Worm (Caenorhabditis elegans) whole organism, L2 larva: ENCODE results near the gene C33F10.8.
A peak's percentile ranks its signal among the peaks of the same experiment; 100 is the strongest.

Source experiments
- F13H6.1 ChIP-seq: sonication (generic microtip); optimal IDR thresholded peaks from 2 replicates; lab custom pipeline; 2016; ENCODE audit warnings: missing genetic modification characterization, missing compliant biosample characterization
- R02D3.7 ChIP-seq: fragments of 150-350 bp; optimal IDR thresholded peaks from 2 replicates; lab custom pipeline; 2014; ENCODE audit warnings: missing biosample characterization, missing genetic modification characterization
- Y55F3AM.14 ChIP-seq: fragments of 200-800 bp; sonication (Bioruptor generic); optimal IDR thresholded peaks from 2 replicates; lab custom pipeline; 2018; ENCODE audit warnings: mild to moderate bottlenecking, missing genetic modification characterization, missing compliant biosample characterization
- ZK546.5 ChIP-seq: sonication (generic microtip); optimal IDR thresholded peaks from 2 replicates; lab custom pipeline; 2017; ENCODE audit warnings: missing biosample characterization, missing genetic modification characterization
- aly-2 ChIP-seq: fragments of 150-350 bp; optimal IDR thresholded peaks from 2 replicates; lab custom pipeline; 2014; ENCODE audit warnings: missing biosample characterization, missing genetic modification characterization
- ama-1 ChIP-seq: fragments of 150-350 bp; optimal IDR thresholded peaks from 2 replicates; lab custom pipeline; 2018; ENCODE audit warnings: inconsistent platforms
- blmp-1 ChIP-seq: sonication (generic microtip); optimal IDR thresholded peaks from 2 replicates; lab custom pipeline; 2017; ENCODE audit warnings: missing genetic modification characterization, mild to moderate bottlenecking, missing compliant biosample characterization, antibody characterized with exemption, moderate library complexity; ENCODE audit not compliant: insufficient read depth
- ceh-16 ChIP-seq: fragments of 150-350 bp; optimal IDR thresholded peaks from 2 replicates; lab custom pipeline; 2014; ENCODE audit warnings: missing biosample characterization, missing genetic modification characterization
- ceh-82 ChIP-seq: fragments of 150-350 bp; optimal IDR thresholded peaks from 2 replicates; lab custom pipeline; 2014; ENCODE audit warnings: missing biosample characterization, missing genetic modification characterization
- crh-2 ChIP-seq: sonication (generic microtip); optimal IDR thresholded peaks from 2 replicates; lab custom pipeline; 2017; ENCODE audit warnings: missing biosample characterization, missing genetic modification characterization
- dmd-4 ChIP-seq: sonication (generic microtip); optimal IDR thresholded peaks from 2 replicates; lab custom pipeline; 2017; ENCODE audit warnings: missing biosample characterization, missing genetic modification characterization
- elt-1 ChIP-seq: fragments of 150-350 bp; optimal IDR thresholded peaks from 2 replicates; lab custom pipeline; 2014; ENCODE audit warnings: missing biosample characterization, missing genetic modification characterization
- fos-1 ChIP-seq: fragments of 150-350 bp; optimal IDR thresholded peaks from 2 replicates; lab custom pipeline; 2014; ENCODE audit warnings: missing biosample characterization, missing genetic modification characterization
- lin-11 ChIP-seq: fragments of 150-350 bp; sonication (generic microtip); optimal IDR thresholded peaks from 2 replicates; lab custom pipeline; 2014; ENCODE audit warnings: missing biosample characterization, missing genetic modification characterization, inconsistent platforms, mixed read lengths
- lin-13 ChIP-seq: fragments of 150-350 bp; optimal IDR thresholded peaks from 2 replicates; lab custom pipeline; 2014; ENCODE audit warnings: missing biosample characterization, missing genetic modification reagents, missing genetic modification characterization
- lsy-2 ChIP-seq, 2 experiments: fragments of 150-350 bp in 1 of 2; sonication (generic microtip) in 1 of 2; optimal IDR thresholded peaks; 2 replicates each; lab custom pipeline; 2014 to 2017; ENCODE audit warnings: missing biosample characterization in 2 of 2, missing genetic modification characterization in 2 of 2
- mab-5 ChIP-seq: fragments of 150-350 bp; optimal IDR thresholded peaks from 2 replicates; lab custom pipeline; 2014; ENCODE audit warnings: missing biosample characterization, missing genetic modification characterization
- mbf-1 ChIP-seq: sonication (generic microtip); optimal IDR thresholded peaks from 2 replicates; lab custom pipeline; 2017; ENCODE audit warnings: missing biosample characterization, missing genetic modification characterization
- mdl-1 ChIP-seq, 2 experiments: fragments of 150-350 bp in 1 of 2; sonication (generic microtip) in 1 of 2; optimal IDR thresholded peaks; 2 replicates each; lab custom pipeline; 2017; ENCODE audit warnings: missing biosample characterization in 2 of 2, missing genetic modification characterization in 2 of 2
- nhr-10 ChIP-seq: sonication (generic microtip); optimal IDR thresholded peaks from 2 replicates; lab custom pipeline; 2017; ENCODE audit warnings: missing biosample characterization, missing genetic modification characterization
- nhr-12 ChIP-seq: fragments of 150-350 bp; optimal IDR thresholded peaks from 2 replicates; lab custom pipeline; 2014; ENCODE audit warnings: missing biosample characterization, missing genetic modification characterization
- nhr-129 ChIP-seq: fragments of 150-350 bp; optimal IDR thresholded peaks from 2 replicates; lab custom pipeline; 2014; ENCODE audit warnings: missing biosample characterization, missing genetic modification characterization
- nhr-21 ChIP-seq: fragments of 150-350 bp; optimal IDR thresholded peaks from 2 replicates; lab custom pipeline; 2014; ENCODE audit warnings: missing biosample characterization, missing genetic modification characterization
- nhr-23 ChIP-seq: fragments of 150-350 bp; optimal IDR thresholded peaks from 2 replicates; lab custom pipeline; 2014; ENCODE audit warnings: missing biosample characterization, missing genetic modification reagents, missing genetic modification characterization
- nhr-25 ChIP-seq: fragments of 150-350 bp; sonication (generic microtip); optimal IDR thresholded peaks from 3 replicates; lab custom pipeline; 2014; ENCODE audit warnings: missing biosample characterization, missing genetic modification characterization
- nhr-6 ChIP-seq: fragments of 150-350 bp; optimal IDR thresholded peaks from 2 replicates; lab custom pipeline; 2014; ENCODE audit warnings: missing biosample characterization, missing genetic modification characterization
- nhr-77 ChIP-seq: fragments of 150-350 bp; optimal IDR thresholded peaks from 2 replicates; lab custom pipeline; 2014; ENCODE audit warnings: missing biosample characterization, missing genetic modification characterization
- peb-1 ChIP-seq: fragments of 150-350 bp; optimal IDR thresholded peaks from 2 replicates; lab custom pipeline; 2014; ENCODE audit warnings: missing biosample characterization, missing genetic modification characterization
- sem-4 ChIP-seq: fragments of 150-350 bp; optimal IDR thresholded peaks from 2 replicates; lab custom pipeline; 2014; ENCODE audit warnings: missing biosample characterization, missing genetic modification reagents, missing genetic modification characterization
- skn-1 ChIP-seq: sonication (generic microtip); optimal IDR thresholded peaks from 2 replicates; lab custom pipeline; 2017; ENCODE audit warnings: missing biosample characterization, missing genetic modification characterization
- sma-3 ChIP-seq: sonication (generic microtip); optimal IDR thresholded peaks from 2 replicates; lab custom pipeline; 2016; ENCODE audit warnings: missing genetic modification reagents, missing genetic modification characterization, missing compliant biosample characterization
- sma-9 ChIP-seq, 2 experiments: fragments of 150-350 bp in 1 of 2; sonication (generic microtip) in 1 of 2; optimal IDR thresholded peaks; 2 replicates each; lab custom pipeline; 2014 to 2016; ENCODE audit warnings: missing genetic modification characterization in 2 of 2, mild to moderate bottlenecking in 1 of 2, missing biosample characterization in 1 of 2, missing compliant biosample characterization in 1 of 2, missing genetic modification reagents in 1 of 2, moderate library complexity in 1 of 2
- unc-39 ChIP-seq: fragments of 150-350 bp; optimal IDR thresholded peaks from 2 replicates; lab custom pipeline; 2014; ENCODE audit warnings: missing biosample characterization, missing genetic modification characterization
- unc-55 ChIP-seq: fragments of 150-350 bp; sonication (generic microtip); optimal IDR thresholded peaks from 3 replicates; lab custom pipeline; 2014; ENCODE audit warnings: missing biosample characterization, missing genetic modification reagents, missing genetic modification characterization
- unc-62 ChIP-seq: fragments of 150-350 bp; optimal IDR thresholded peaks from 2 replicates; lab custom pipeline; 2014; ENCODE audit warnings: missing biosample characterization, missing genetic modification reagents, missing genetic modification characterization
- zag-1 ChIP-seq: fragments of 150-350 bp; optimal IDR thresholded peaks from 2 replicates; lab custom pipeline; 2014; ENCODE audit warnings: missing biosample characterization, missing genetic modification characterization
- ztf-1 ChIP-seq: fragments of 200-800 bp; sonication (Bioruptor generic); conservative IDR thresholded peaks from 2 replicates; pipeline ENCODE4 v1.3.6; 2022; ENCODE audit warnings: missing genetic modification characterization, missing compliant biosample characterization
- ztf-11 ChIP-seq: sonication (generic microtip); optimal IDR thresholded peaks from 2 replicates; lab custom pipeline; 2017; ENCODE audit warnings: missing biosample characterization, missing genetic modification characterization
- ztf-4 ChIP-seq: fragments of 150-350 bp; optimal IDR thresholded peaks from 2 replicates; lab custom pipeline; 2014; ENCODE audit warnings: missing biosample characterization, missing genetic modification characterization

Gene C33F10.8

ce11 chrII:4827734-4828609 is 2.9 kb upstream of the C33F10.8 start, which contains the start of the genes fbxb-88 and tbck-1 (continued):
- no peak for TF ChIP-seq zag-1
- TF ChIP-seq nhr-25, result no peak
- no peak for TF ChIP-seq ceh-82 (tag; lab: Kevin White, UChicago)
- TF ChIP-seq peb-1, result no peak
- no peak for TF ChIP-seq unc-39 (tag; lab: Kevin White, UChicago)
- TF ChIP-seq ztf-1 (GFP tag; lab: Robert Waterston, UW), result no peak
- TF ChIP-seq ceh-16 (tag; lab: Kevin White, UChicago), result no peak
- TF ChIP-seq nhr-129 (tag; lab: Kevin White, UChicago), result no peak

- TF ChIP-seq elt-1 (tag; lab: Kevin White, UChicago) (no peak), ama-1 (lab: Kevin White, UChicago) (no peak), ceh-16 (tag; lab: Kevin White, UChicago) (no peak), nhr-12 (tag; lab: Kevin White, UChicago) (no peak), mdl-1 (tag; optimal IDR thresholded peaks at IDR 0.05; lab: Kevin White, UChicago) (no peak), sma-3 (no peak), fos-1 (no peak), ztf-11 (tag; lab: Kevin White, UChicago) (no peak), unc-55 (GFP tag; lab: Kevin White, UChicago) (no peak), nhr-129 (tag; lab: Kevin White, UChicago) (no peak), peb-1 (no peak), crh-2 (tag; lab: Kevin White, UChicago) (no peak), lsy-2 (tag; optimal IDR thresholded peaks at IDR 0.05; lab: Kevin White, UChicago) (no peak), nhr-6 (tag; lab: Kevin White, UChicago) (no peak), zag-1 (no peak), skn-1 (tag; lab: Kevin White, UChicago) (no peak), ztf-4 (tag; lab: Kevin White, UChicago) (no peak), nhr-25 (no peak), ztf-1 (GFP tag; lab: Robert Waterston, UW) (no peak), nhr-77 (tag; lab: Kevin White, UChicago) (no peak)
Observed at ce11 chrII:4822610-4823009, 2.4 kb downstream of the C33F10.8 start.

- TF ChIP-seq ztf-4 (tag; lab: Kevin White, UChicago), result no peak
- TF ChIP-seq nhr-25, result peak; percentile 28
- peak; percentile 18 for TF ChIP-seq sma-9 (GFP tag; optimal IDR thresholded peaks at IDR 0.05; lab: Kevin White, UChicago)
- TF ChIP-seq sma-9 (tag; optimal IDR thresholded peaks at IDR 0.05; lab: Kevin White, UChicago), result no peak
- peak; percentile 94 for TF ChIP-seq blmp-1 (tag; lab: Kevin White, UChicago)
- TF ChIP-seq ama-1 (lab: Kevin White, UChicago), result no peak
- no peak for TF ChIP-seq sem-4 (tag; lab: Kevin White, UChicago)
- TF ChIP-seq crh-2 (tag; lab: Kevin White, UChicago), result no peak
- no peak for TF ChIP-seq F13H6.1 (tag; lab: Kevin White, UChicago)
- TF ChIP-seq ZK546.5 (tag; lab: Kevin White, UChicago), result no peak
- TF ChIP-seq mbf-1 (tag; lab: Kevin White, UChicago), result no peak
- TF ChIP-seq lin-11 (tag; lab: Kevin White, UChicago), result no peak
- TF ChIP-seq ceh-82 (tag; lab: Kevin White, UChicago), result no peak
- TF ChIP-seq Y55F3AM.14 (GFP tag; lab: Kevin White, UChicago), result no peak
- TF ChIP-seq fos-1, result peak; percentile 37
- no peak for TF ChIP-seq nhr-23 (tag; lab: Kevin White, UChicago)
- TF ChIP-seq sma-3, result no peak
- TF ChIP-seq lin-13 (GFP tag; lab: Kevin White, UChicago), result no peak
- TF ChIP-seq mab-5 (tag; lab: Kevin White, UChicago), result no peak
- TF ChIP-seq dmd-4 (tag; lab: Kevin White, UChicago), result no peak
- TF ChIP-seq lsy-2 (tag; optimal IDR thresholded peaks at IDR 0.05; lab: Kevin White, UChicago), result no peak
- no peak for TF ChIP-seq unc-62
- TF ChIP-seq aly-2 (tag; lab: Kevin White, UChicago), result no peak
- no peak for TF ChIP-seq nhr-77 (tag; lab: Kevin White, UChicago)
- TF ChIP-seq R02D3.7 (tag; lab: Kevin White, UChicago), result no peak
- no peak for TF ChIP-seq zag-1
- TF ChIP-seq nhr-21, result peak; percentile 43
- no peak for TF ChIP-seq unc-55 (GFP tag; lab: Kevin White, UChicago)
- no peak for TF ChIP-seq nhr-10 (tag; lab: Kevin White, UChicago)
- TF ChIP-seq, all 48 proteins: peak for 5
Observed at ce11 chrII:4821739-4822138, 3.3 kb downstream of the C33F10.8 start, which contains the start of gene lact-5. Gene lact-5, minus strand, starts transcription at chrII:4821739.
